Fruit fly (Drosophila melanogaster) whole organism, wandering third instar larva: ENCODE data around the gene CG12420.

ENCODE experiments used
- Abd-B ChIP-seq: fragments of >200 bp; optimal IDR thresholded peaks from 2 replicates; lab custom pipeline; 2017; ENCODE audit warnings: missing biosample characterization, missing genetic modification characterization
- CG32264 ChIP-seq: fragments of 200-800 bp; sonication (Bioruptor generic); optimal IDR thresholded peaks from 2 replicates; lab custom pipeline; 2016; ENCODE audit warnings: missing biosample characterization, missing genetic modification characterization
- CG9705 ChIP-seq: fragments of 200-800 bp; sonication (Bioruptor generic); optimal IDR thresholded peaks from 2 replicates; lab custom pipeline; 2018; ENCODE audit warnings: missing biosample characterization, mild to moderate bottlenecking, missing genetic modification characterization
- CrebA ChIP-seq: fragments of 200-800 bp; sonication (Bioruptor generic); optimal IDR thresholded peaks from 2 replicates; lab custom pipeline; 2016; ENCODE audit warnings: missing biosample characterization, mild to moderate bottlenecking, missing genetic modification characterization, borderline replicate concordance
- Dfd ChIP-seq: fragments of >200 bp; optimal IDR thresholded peaks from 2 replicates; lab custom pipeline; 2017; ENCODE audit warnings: missing biosample characterization, missing genetic modification characterization
- Dif ChIP-seq: fragments of 200-275, 200-300 bp; sonication (Bioruptor generic); optimal IDR thresholded peaks from 2 replicates; lab custom pipeline; 2018; ENCODE audit warnings: missing biosample characterization, missing genetic modification characterization; ENCODE audit not compliant: partially characterized antibody
- GATAd ChIP-seq: sonication (Bioruptor generic); optimal IDR thresholded peaks from 2 replicates; lab custom pipeline; 2016; ENCODE audit warnings: missing biosample characterization, missing genetic modification characterization
- HLH106 ChIP-seq: fragments of 200-800 bp; optimal IDR thresholded peaks from 3 replicates; lab custom pipeline; 2019; ENCODE audit warnings: missing biosample characterization, mild to moderate bottlenecking, missing genetic modification characterization, moderate library complexity
- Hnf4 ChIP-seq: fragments of 200-800 bp; sonication (Bioruptor generic); optimal IDR thresholded peaks from 2 replicates; lab custom pipeline; 2016; ENCODE audit warnings: missing biosample characterization, mild to moderate bottlenecking, missing genetic modification characterization
- Hr78 ChIP-seq: fragments of >200 bp; optimal IDR thresholded peaks from 2 replicates; lab custom pipeline; 2017; ENCODE audit warnings: missing biosample characterization, missing genetic modification characterization
- Hr83 ChIP-seq: fragments of 200-300 bp; sonication (Bioruptor generic); optimal IDR thresholded peaks from 2 replicates; lab custom pipeline; 2016; ENCODE audit warnings: missing biosample characterization, mild to moderate bottlenecking, missing genetic modification characterization, moderate library complexity; ENCODE audit not compliant: poor library complexity, severe bottlenecking
- Jra ChIP-seq: sonication (Bioruptor generic); optimal IDR thresholded peaks from 2 replicates; lab custom pipeline; 2016; ENCODE audit warnings: missing biosample characterization, missing genetic modification characterization
- Mio ChIP-seq: sonication (Bioruptor generic); optimal IDR thresholded peaks from 2 replicates; lab custom pipeline; 2016; ENCODE audit warnings: missing biosample characterization, missing genetic modification characterization
- Myc ChIP-seq: fragments of >200 bp; optimal IDR thresholded peaks from 2 replicates; lab custom pipeline; 2017
- N ChIP-seq: fragments of >200 bp; optimal IDR thresholded peaks from 2 replicates; lab custom pipeline; 2018; ENCODE audit warnings: missing biosample characterization, missing external identifiers, missing genetic modification characterization
- OdsH ChIP-seq: fragments of 200-800 bp; sonication (Bioruptor generic); optimal IDR thresholded peaks from 2 replicates; lab custom pipeline; 2016; ENCODE audit warnings: missing biosample characterization, mild to moderate bottlenecking, missing genetic modification characterization
- Rel ChIP-seq, 2 experiments: fragments of 200-800 bp; sonication (Bioruptor generic) in 1 of 2; optimal IDR thresholded peaks; 2 replicates in 1 of 2; 3 replicates in 1 of 2; lab custom pipeline; 2016 to 2019; ENCODE audit warnings: mild to moderate bottlenecking in 2 of 2, missing biosample characterization in 2 of 2, missing genetic modification characterization in 2 of 2, moderate library complexity in 1 of 2
- Sp1 ChIP-seq: fragments of 200-800 bp; sonication (Bioruptor generic); optimal IDR thresholded peaks from 3 replicates; lab custom pipeline; 2019; ENCODE audit warnings: missing biosample characterization, mild to moderate bottlenecking, missing genetic modification characterization, moderate library complexity
- Vsx2 ChIP-seq: fragments of 200-300, 225-300 bp; sonication (Bioruptor generic); optimal IDR thresholded peaks from 2 replicates; lab custom pipeline; 2018; ENCODE audit warnings: missing biosample characterization, missing genetic modification characterization; ENCODE audit not compliant: partially characterized antibody
- br ChIP-seq: fragments of 200-800 bp; sonication (Bioruptor generic); optimal IDR thresholded peaks from 2 replicates; lab custom pipeline; 2016; ENCODE audit warnings: missing biosample characterization, missing genetic modification characterization
- brk ChIP-seq: fragments of 200-800 bp; sonication (Bioruptor generic); optimal IDR thresholded peaks from 2 replicates; lab custom pipeline; 2016; ENCODE audit warnings: missing biosample characterization, mild to moderate bottlenecking, missing genetic modification characterization
- dl ChIP-seq, 2 experiments: fragments of 175-275, 200-275 bp in 1 of 2; fragments of 200-275 bp in 1 of 2; sonication (Bioruptor generic); optimal IDR thresholded peaks; lab custom pipeline; 2018; ENCODE audit warnings: mild to moderate bottlenecking in 2 of 2, missing biosample characterization in 2 of 2, missing genetic modification characterization in 2 of 2, moderate library complexity in 2 of 2; ENCODE audit not compliant: partially characterized antibody in 2 of 2, insufficient read depth in 1 of 2
- dmrt93B ChIP-seq: fragments of 200-800 bp; sonication (Bioruptor generic); optimal IDR thresholded peaks from 2 replicates; lab custom pipeline; 2018; ENCODE audit warnings: missing biosample characterization, mild to moderate bottlenecking, missing genetic modification characterization
- dsf ChIP-seq: sonication (Bioruptor generic); optimal IDR thresholded peaks from 2 replicates; lab custom pipeline; 2016; ENCODE audit warnings: missing biosample characterization, missing genetic modification characterization, borderline replicate concordance
- ey ChIP-seq: fragments of 200-800 bp; sonication (Bioruptor generic); optimal IDR thresholded peaks from 2 replicates; lab custom pipeline; 2016; ENCODE audit warnings: missing biosample characterization, missing genetic modification characterization
- foxo ChIP-seq, 2 experiments: fragments of 200-800 bp; sonication (Bioruptor generic); optimal IDR thresholded peaks; 2 replicates in 1 of 2; 3 replicates in 1 of 2; lab custom pipeline; 2016 to 2017; ENCODE audit warnings: missing biosample characterization in 2 of 2, missing genetic modification characterization in 2 of 2
- fru ChIP-seq: fragments of 200-800 bp; sonication (Bioruptor generic); optimal IDR thresholded peaks from 3 replicates; lab custom pipeline; 2016; ENCODE audit warnings: missing biosample characterization, mild to moderate bottlenecking, missing genetic modification characterization
- h ChIP-seq: fragments of 200-800 bp; sonication (Bioruptor generic); optimal IDR thresholded peaks from 3 replicates; lab custom pipeline; 2016; ENCODE audit warnings: missing biosample characterization, mild to moderate bottlenecking, missing genetic modification characterization
- jim ChIP-seq: fragments of 175-275, 200-325 bp; sonication (Bioruptor generic); optimal IDR thresholded peaks from 2 replicates; lab custom pipeline; 2016; ENCODE audit warnings: missing biosample characterization, mild to moderate bottlenecking, missing genetic modification characterization
- lola ChIP-seq: fragments of >200 bp; optimal IDR thresholded peaks from 2 replicates; lab custom pipeline; 2017; ENCODE audit warnings: missing biosample characterization, missing genetic modification characterization
- pan ChIP-seq: fragments of >200 bp; optimal IDR thresholded peaks from 2 replicates; lab custom pipeline; 2017
- psq ChIP-seq: fragments of 200-800 bp; sonication (Bioruptor generic); optimal IDR thresholded peaks from 3 replicates; lab custom pipeline; 2017; ENCODE audit warnings: missing biosample characterization, mild to moderate bottlenecking, missing genetic modification characterization, moderate library complexity
- rgr ChIP-seq: fragments of 200-800 bp; sonication (Bioruptor generic); optimal IDR thresholded peaks from 3 replicates; lab custom pipeline; 2016; ENCODE audit warnings: missing biosample characterization, mild to moderate bottlenecking, missing genetic modification characterization
- sage ChIP-seq: fragments of 200-800 bp; sonication (Bioruptor generic); optimal IDR thresholded peaks from 2 replicates; lab custom pipeline; 2016; ENCODE audit warnings: missing biosample characterization, mild to moderate bottlenecking, missing genetic modification characterization
- sv ChIP-seq: fragments of 200-800 bp; sonication (Bioruptor generic); optimal IDR thresholded peaks from 3 replicates; lab custom pipeline; 2016; ENCODE audit warnings: missing biosample characterization, missing genetic modification characterization
- tai ChIP-seq: sonication (Bioruptor generic); optimal IDR thresholded peaks from 2 replicates; lab custom pipeline; 2016; ENCODE audit warnings: missing biosample characterization, missing genetic modification characterization
- usp ChIP-seq: fragments of >200 bp; optimal IDR thresholded peaks from 2 replicates; lab custom pipeline; 2017; ENCODE audit warnings: missing biosample characterization, missing genetic modification characterization
- woc ChIP-seq: sonication (Bioruptor generic); optimal IDR thresholded peaks from 2 replicates; lab custom pipeline; 2016; ENCODE audit warnings: missing biosample characterization, mild to moderate bottlenecking, missing genetic modification characterization

Gene CG12420

DNA sequence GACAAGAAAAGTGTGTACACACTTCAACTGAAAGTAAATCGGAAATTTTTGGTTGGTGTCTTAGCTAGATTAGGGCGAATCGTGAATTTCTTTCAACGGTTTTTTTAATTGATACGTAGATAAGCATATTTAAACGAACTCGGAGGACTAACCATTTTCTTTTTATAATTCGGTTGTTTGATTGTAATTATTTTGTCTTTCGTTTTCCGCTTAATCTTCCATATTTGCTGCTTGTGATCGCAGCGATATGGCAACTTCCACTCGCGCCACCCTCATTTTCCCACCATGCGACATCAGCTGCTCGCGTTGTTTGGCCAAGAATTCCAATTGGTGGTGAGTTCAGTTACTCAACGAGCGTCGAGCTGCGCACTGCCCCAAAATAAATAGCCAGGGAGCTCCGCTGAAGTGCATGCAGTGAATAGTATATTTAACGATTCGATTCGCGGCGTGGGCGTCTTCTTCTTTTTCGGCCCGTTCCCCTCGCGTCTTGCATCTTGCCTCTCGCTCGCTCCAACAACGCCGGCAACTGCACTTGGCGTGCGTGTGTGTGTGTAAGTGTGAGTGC lies 41.6 kb downstream of the CG12420 start, which contains the start of gene Nuak:
Nuak (plus strand) TSS at position 335 of the 565 bp plus-strand sequence.
- no peak for TF ChIP-seq lola
- TF ChIP-seq Vsx2: peak; percentile 78
- TF ChIP-seq Hnf4 (GFP tag; lab: Kevin White, UChicago): peak; percentile 88
- TF ChIP-seq ey (GFP tag; lab: Kevin White, UChicago): peak; percentile 90
- TF ChIP-seq CrebA (GFP tag; lab: Kevin White, UChicago): peak; percentile 45
- no peak for TF ChIP-seq Dfd
- peak; percentile 70 for TF ChIP-seq CG9705
- TF ChIP-seq OdsH (GFP tag; lab: Kevin White, UChicago): peak; percentile 78
- peak; percentile 88 for TF ChIP-seq HLH106
- peak; percentile 86 for TF ChIP-seq Dif (GFP tag; lab: Kevin White, UChicago)
- TF ChIP-seq tai: peak; percentile 93
- TF ChIP-seq brk (GFP tag; lab: Kevin White, UChicago): peak; percentile 84
- TF ChIP-seq dsf (GFP tag; lab: Kevin White, UChicago): peak; percentile 49
- TF ChIP-seq CG32264 (GFP tag; lab: Kevin White, UChicago): peak; percentile 73
- TF ChIP-seq Hr83 (GFP tag; lab: Kevin White, UChicago): peak; percentile 90
- TF ChIP-seq br (GFP tag; lab: Kevin White, UChicago): peak; percentile 81
- peak; percentile 67 for TF ChIP-seq psq (GFP tag; lab: Kevin White, UChicago)
- TF ChIP-seq Rel (GFP tag; optimal IDR thresholded peaks at IDR 0.05; lab: Kevin White, UChicago): no peak
- peak; percentile 56 for TF ChIP-seq Rel (tag; optimal IDR thresholded peaks at IDR 0.05; lab: Kevin White, UChicago)
- peak; percentile 86 for TF ChIP-seq fru (GFP tag; lab: Kevin White, UChicago)
- peak; percentile 16 to 32 for TF ChIP-seq dl (GFP tag; optimal IDR thresholded peaks at IDR 0.05; lab: Kevin White, UChicago; ENCODE audit: insufficient read depth in 1 of 2, partially characterized antibody in 2 of 2)
- no peak for TF ChIP-seq Abd-B
- peak; percentile 92 for TF ChIP-seq sv (GFP tag; lab: Kevin White, UChicago)
- TF ChIP-seq N (GFP tag; lab: Kevin White, UChicago): no peak
- peak; percentile 65 for TF ChIP-seq Sp1 (GFP tag; lab: Kevin White, UChicago)
- TF ChIP-seq h: peak; percentile 88
- peak; percentile 56 for TF ChIP-seq Mio (GFP tag; lab: Kevin White, UChicago)
- peak; percentile 87 for TF ChIP-seq rgr (GFP tag; lab: Kevin White, UChicago)
- TF ChIP-seq usp (GFP tag; lab: Kevin White, UChicago): no peak
- TF ChIP-seq Hr78 (GFP tag; lab: Kevin White, UChicago): no peak
- TF ChIP-seq foxo (GFP tag; optimal IDR thresholded peaks at IDR 0.05; lab: Kevin White, UChicago): peak in 1 of 2 experiments; percentile 97
- peak; percentile 49 for TF ChIP-seq jim (GFP tag; lab: Kevin White, UChicago)
- TF ChIP-seq sage (GFP tag; lab: Kevin White, UChicago): no peak
- peak; percentile 90 for TF ChIP-seq woc (GFP tag; lab: Kevin White, UChicago)
- TF ChIP-seq pan: no peak
- peak; percentile 73 for TF ChIP-seq Jra (GFP tag; lab: Kevin White, UChicago)
- peak; percentile 75 for TF ChIP-seq dmrt93B (GFP tag; lab: Kevin White, UChicago)
- TF ChIP-seq GATAd (GFP tag; lab: Kevin White, UChicago): peak; percentile 76
- TF ChIP-seq Myc (lab: Kevin White, UChicago): peak; percentile 40
- TF ChIP-seq, all 38 proteins: peak for 30

DNA sequence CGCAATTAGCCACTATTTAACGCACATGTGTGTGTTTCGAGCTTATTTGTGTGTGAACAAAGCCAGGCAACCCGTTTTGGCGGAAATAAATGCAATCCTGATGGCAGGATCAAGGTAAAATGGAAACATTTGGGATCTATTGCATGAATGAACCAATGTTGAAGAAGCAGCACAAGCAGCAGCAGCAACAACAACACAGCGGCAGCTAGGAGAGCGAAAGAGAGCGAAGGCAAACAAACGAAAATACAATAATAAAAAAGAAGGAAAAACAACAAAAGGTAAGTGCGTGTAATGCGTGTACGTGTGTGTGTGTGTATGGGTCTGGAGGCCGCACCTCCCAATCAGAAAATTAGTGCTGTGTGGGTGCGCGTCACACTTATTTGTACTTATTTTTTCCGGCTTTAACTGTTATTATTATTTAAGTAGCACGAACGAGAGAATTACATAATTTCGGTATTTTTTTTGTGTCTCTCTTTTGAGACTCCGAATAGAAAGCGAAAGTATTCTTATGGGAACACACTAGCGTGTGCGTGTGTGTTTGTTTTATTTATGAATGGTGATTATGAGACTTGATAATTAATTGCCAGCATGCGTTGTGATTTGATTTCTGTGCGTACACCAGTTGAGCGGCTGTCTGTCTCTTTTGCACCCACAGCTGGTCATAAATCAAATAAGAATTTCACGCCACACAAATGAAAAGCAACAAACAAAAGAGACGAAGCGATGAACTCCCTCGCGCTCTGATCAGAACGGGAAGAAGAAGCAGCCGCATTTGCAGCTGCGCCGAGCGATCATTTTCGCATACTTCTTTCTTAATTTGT lies 42.3 kb downstream of the CG12420 start:
- TF ChIP-seq h (no peak), brk (GFP tag; lab: Kevin White, UChicago) (no peak), fru (GFP tag; lab: Kevin White, UChicago) (no peak), dsf (GFP tag; lab: Kevin White, UChicago) (no peak), Sp1 (GFP tag; lab: Kevin White, UChicago) (no peak), dmrt93B (GFP tag; lab: Kevin White, UChicago) (no peak), Hnf4 (GFP tag; lab: Kevin White, UChicago) (no peak), jim (GFP tag; lab: Kevin White, UChicago) (no peak), Hr83 (GFP tag; lab: Kevin White, UChicago) (no peak), CG9705 (no peak), sv (GFP tag; lab: Kevin White, UChicago) (no peak), lola (no peak), Hr78 (GFP tag; lab: Kevin White, UChicago) (no peak), Dfd (no peak), dl (GFP tag; optimal IDR thresholded peaks at IDR 0.05; lab: Kevin White, UChicago; ENCODE audit: insufficient read depth in 1 of 2, partially characterized antibody in 2 of 2) (no peak), br (GFP tag; lab: Kevin White, UChicago) (no peak), usp (GFP tag; lab: Kevin White, UChicago) (no peak), HLH106 (no peak)
